Fruit fly (Drosophila melanogaster) whole organism, prepupa: ENCODE results near the gene gammaCOP.

Experiments
- CG11902 ChIP-seq: fragments of 200-800 bp; sonication (Bioruptor generic); optimal IDR thresholded peaks from 3 replicates; lab custom pipeline; 2016; ENCODE audit warnings: missing biosample characterization, missing genetic modification characterization
- CG16779 ChIP-seq: fragments of 200-800 bp; sonication (Bioruptor generic); optimal IDR thresholded peaks from 3 replicates; lab custom pipeline; 2017; ENCODE audit warnings: missing biosample characterization, mild to moderate bottlenecking, missing genetic modification characterization
- CG31627 ChIP-seq: fragments of 200-800 bp; sonication (Bioruptor generic); optimal IDR thresholded peaks from 3 replicates; lab custom pipeline; 2016; ENCODE audit warnings: missing biosample characterization, missing genetic modification characterization
- CG32006 ChIP-seq: fragments of 200-800 bp; sonication (Bioruptor generic); optimal IDR thresholded peaks from 3 replicates; lab custom pipeline; 2017; ENCODE audit warnings: missing biosample characterization, mild to moderate bottlenecking, missing genetic modification characterization
- CG6854 ChIP-seq: fragments of 200-800 bp; sonication (Bioruptor generic); optimal IDR thresholded peaks from 2 replicates; lab custom pipeline; 2017; ENCODE audit warnings: missing biosample characterization, mild to moderate bottlenecking, missing genetic modification characterization
- CG8119 ChIP-seq: fragments of 200-800 bp; sonication (Bioruptor generic); IDR thresholded peaks from 3 replicates; pipeline ENCODE4 v1.3.6; 2022; ENCODE audit warnings: missing biosample characterization, missing genetic modification characterization
- Gug ChIP-seq: fragments of 200-800 bp; sonication (Bioruptor generic); IDR thresholded peaks from 2 replicates; pipeline ENCODE4 v1.3.6; 2022; ENCODE audit warnings: missing biosample characterization, missing genetic modification characterization
- Smox ChIP-seq: fragments of 200-800 bp; sonication (Bioruptor generic); optimal IDR thresholded peaks from 3 replicates; lab custom pipeline; 2016; ENCODE audit warnings: missing biosample characterization, missing genetic modification characterization

- no peak for TF ChIP-seq CG31627 (GFP tag; lab: Kevin White, UChicago)
- TF ChIP-seq CG11902: no peak
- TF ChIP-seq Gug (GFP tag; lab: Robert Waterston, UW): no peak
- no peak for TF ChIP-seq CG8119 (GFP tag; lab: Robert Waterston, UW)
- TF ChIP-seq Smox (GFP tag; lab: Kevin White, UChicago): no peak
- no peak for TF ChIP-seq CG6854 (GFP tag; lab: Kevin White, UChicago)
- TF ChIP-seq CG32006 (GFP tag; lab: Kevin White, UChicago): no peak
- TF ChIP-seq CG16779 (tag; lab: Kevin White, UChicago): no peak
Observed at dm6 chr3R:31603655-31604054, 31.7 kb downstream of the gammaCOP start.
